Fruit fly (Drosophila melanogaster) whole organism, embryonic: ENCODE results near the gene CG13654.

Source experiments
- Antp ChIP-seq: fragments of 200-800 bp; sonication (Bioruptor generic); optimal IDR thresholded peaks from 3 replicates; lab custom pipeline; 2016; ENCODE audit warnings: missing biosample characterization, missing genetic modification characterization
- CG10267 ChIP-seq: fragments of 200-800 bp; sonication (Bioruptor generic); optimal IDR thresholded peaks from 2 replicates; lab custom pipeline; 2018; ENCODE audit warnings: missing biosample characterization, mild to moderate bottlenecking, missing genetic modification characterization, moderate library complexity
- CG10543 ChIP-seq: fragments of 200-800 bp; sonication (Bioruptor generic); optimal IDR thresholded peaks from 3 replicates; lab custom pipeline; 2017; ENCODE audit warnings: missing biosample characterization, mild to moderate bottlenecking, missing genetic modification characterization, moderate library complexity
- CG11085 ChIP-seq: fragments of 200-800 bp; sonication (Bioruptor generic); IDR thresholded peaks from 2 replicates; pipeline ENCODE4 v1.3.6; 2022; ENCODE audit warnings: missing biosample characterization, missing genetic modification characterization
- CG11723 ChIP-seq: fragments of 200-800 bp; sonication (Bioruptor generic); optimal IDR thresholded peaks from 2 replicates; lab custom pipeline; 2017; ENCODE audit warnings: missing biosample characterization, mild to moderate bottlenecking, missing genetic modification characterization
- CG12659 ChIP-seq: fragments of 200-800 bp; sonication (Bioruptor generic); optimal IDR thresholded peaks from 3 replicates; lab custom pipeline; 2017; ENCODE audit warnings: mild to moderate bottlenecking, missing biosample characterization, missing genetic modification reagents, missing genetic modification characterization
- CG12744 ChIP-seq: fragments of 200-800 bp; sonication (Bioruptor generic); optimal IDR thresholded peaks from 2 replicates; lab custom pipeline; 2016; ENCODE audit warnings: missing biosample characterization, missing genetic modification characterization
- CG13894 ChIP-seq: fragments of 200-800 bp; sonication (Bioruptor generic); optimal IDR thresholded peaks from 3 replicates; lab custom pipeline; 2018; ENCODE audit warnings: missing biosample characterization, mild to moderate bottlenecking, missing genetic modification characterization, moderate library complexity
- CG14441 ChIP-seq: fragments of 200-800 bp; sonication (Bioruptor generic); IDR thresholded peaks from 2 replicates; pipeline ENCODE4 v1.3.6; 2022; ENCODE audit warnings: missing biosample characterization, missing genetic modification characterization
- CG14965 ChIP-seq: fragments of 200-800 bp; sonication (Bioruptor generic); optimal IDR thresholded peaks from 2 replicates; lab custom pipeline; 2016; ENCODE audit warnings: missing biosample characterization, missing genetic modification characterization, borderline replicate concordance
- CG15011 ChIP-seq: fragments of 200-800 bp; sonication (Bioruptor generic); optimal IDR thresholded peaks from 3 replicates; lab custom pipeline; 2018; ENCODE audit warnings: missing biosample characterization, mild to moderate bottlenecking, missing genetic modification characterization
- CG1529 ChIP-seq: fragments of 200-800 bp; sonication (Bioruptor generic); optimal IDR thresholded peaks from 3 replicates; lab custom pipeline; 2018; ENCODE audit warnings: missing biosample characterization, missing genetic modification characterization
- CG17829 ChIP-seq: fragments of 200-800 bp; optimal IDR thresholded peaks from 2 replicates; lab custom pipeline; 2019; ENCODE audit warnings: missing biosample characterization, mild to moderate bottlenecking, missing genetic modification characterization, moderate library complexity
- CG18262 ChIP-seq: fragments of 200-800 bp; optimal IDR thresholded peaks from 3 replicates; lab custom pipeline; 2019; ENCODE audit warnings: missing biosample characterization, mild to moderate bottlenecking, missing genetic modification characterization, moderate library complexity
- CG18619 ChIP-seq: fragments of 200-800 bp; sonication (Bioruptor generic); optimal IDR thresholded peaks from 3 replicates; lab custom pipeline; 2017; ENCODE audit warnings: missing biosample characterization, mild to moderate bottlenecking, missing genetic modification characterization
- CG2889 ChIP-seq: fragments of 200-800 bp; sonication (Bioruptor generic); IDR thresholded peaks from 3 replicates; pipeline ENCODE4 v1.3.6; 2022; ENCODE audit warnings: missing biosample characterization, missing genetic modification characterization
- CG3281 ChIP-seq: fragments of 200-800 bp; sonication (Bioruptor generic); optimal IDR thresholded peaks from 3 replicates; lab custom pipeline; 2017; ENCODE audit warnings: missing biosample characterization, mild to moderate bottlenecking, missing genetic modification characterization
- CG3838 ChIP-seq: fragments of 200-800 bp; sonication (Bioruptor generic); optimal IDR thresholded peaks from 3 replicates; lab custom pipeline; 2016; ENCODE audit warnings: missing biosample characterization, missing genetic modification characterization
- CG3847 ChIP-seq: fragments of 200-800 bp; sonication (Bioruptor generic); IDR thresholded peaks from 2 replicates; pipeline ENCODE4 v1.3.6; 2022; ENCODE audit warnings: missing biosample characterization, missing genetic modification characterization
- CG6654 ChIP-seq: fragments of 200-800 bp; sonication (Bioruptor generic); optimal IDR thresholded peaks from 2 replicates; lab custom pipeline; 2017; ENCODE audit warnings: missing biosample characterization, mild to moderate bottlenecking, missing genetic modification characterization
- CG7271 ChIP-seq: fragments of 200-800 bp; sonication (Bioruptor generic); optimal IDR thresholded peaks from 2 replicates; lab custom pipeline; 2018; ENCODE audit warnings: missing biosample characterization, mild to moderate bottlenecking, missing genetic modification characterization, moderate library complexity
- Chrac-16 ChIP-seq: fragments of 200-800 bp; sonication (Bioruptor generic); optimal IDR thresholded peaks from 3 replicates; lab custom pipeline; 2016; ENCODE audit warnings: missing biosample characterization, missing genetic modification characterization
- Dfd ChIP-seq, 2 experiments: fragments of >200 bp; optimal IDR thresholded peaks; 2 replicates each; lab custom pipeline; 2017; ENCODE audit warnings: missing biosample characterization in 2 of 2, missing genetic modification characterization in 2 of 2
- E2f2 ChIP-seq: fragments of 200-800 bp; sonication (Bioruptor generic); IDR thresholded peaks from 2 replicates; pipeline ENCODE4 v1.3.6; 2022; ENCODE audit warnings: missing biosample characterization, missing genetic modification characterization
- Eip74EF ChIP-seq, 2 experiments: fragments of 200-800 bp in 1 of 2; fragments of >200 bp in 1 of 2; sonication (Bioruptor generic) in 1 of 2; optimal IDR thresholded peaks; 2 replicates each; lab custom pipeline; 2017 to 2019; ENCODE audit warnings: missing biosample characterization in 2 of 2, missing genetic modification characterization in 2 of 2, mild to moderate bottlenecking in 1 of 2, moderate library complexity in 1 of 2
- Gsc ChIP-seq: fragments of 200-800 bp; sonication (Bioruptor generic); IDR thresholded peaks from 2 replicates; pipeline ENCODE4 v1.3.6; 2022; ENCODE audit warnings: missing biosample characterization, missing genetic modification characterization
- HmgZ ChIP-seq: fragments of 200-800 bp; sonication (Bioruptor generic); optimal IDR thresholded peaks from 2 replicates; lab custom pipeline; 2018; ENCODE audit warnings: missing biosample characterization, mild to moderate bottlenecking, missing genetic modification characterization
- Myb ChIP-seq: fragments of 200-800 bp; sonication (Bioruptor generic); optimal IDR thresholded peaks from 2 replicates; lab custom pipeline; 2016; ENCODE audit warnings: missing biosample characterization, missing genetic modification characterization
- NC2α ChIP-seq: fragments of 200-800 bp; sonication (Bioruptor generic); optimal IDR thresholded peaks from 2 replicates; lab custom pipeline; 2016; ENCODE audit warnings: missing biosample characterization, missing genetic modification characterization
- Nf-YB ChIP-seq: fragments of 200-800 bp; sonication (Bioruptor generic); optimal IDR thresholded peaks from 3 replicates; lab custom pipeline; 2019; ENCODE audit warnings: missing biosample characterization, mild to moderate bottlenecking, missing genetic modification characterization, moderate library complexity
- Ravus ChIP-seq: fragments of 200-800 bp; sonication (Bioruptor generic); IDR thresholded peaks from 2 replicates; pipeline ENCODE4 v1.3.6; 2022; ENCODE audit warnings: missing biosample characterization, missing genetic modification characterization
- Ssrp ChIP-seq: fragments of 200-800 bp; sonication (Bioruptor generic); optimal IDR thresholded peaks from 2 replicates; lab custom pipeline; 2018; ENCODE audit warnings: missing biosample characterization, mild to moderate bottlenecking, missing genetic modification characterization, moderate library complexity
- ac ChIP-seq: fragments of 200-800 bp; sonication (Bioruptor generic); optimal IDR thresholded peaks from 3 replicates; lab custom pipeline; 2017; ENCODE audit warnings: missing biosample characterization, mild to moderate bottlenecking, missing genetic modification characterization
- chinmo ChIP-seq: fragments of 200-800 bp; sonication (Bioruptor generic); IDR thresholded peaks from 4 replicates; pipeline ENCODE4 v1.3.6; 2022; ENCODE audit warnings: missing biosample characterization, missing genetic modification characterization; ENCODE audit not compliant: partially characterized antibody
- da ChIP-seq: fragments of 200-800 bp; sonication (Bioruptor generic); optimal IDR thresholded peaks from 2 replicates; lab custom pipeline; 2016; ENCODE audit warnings: missing biosample characterization, missing genetic modification characterization
- eve ChIP-seq, 2 experiments: fragments of >200 bp; optimal IDR thresholded peaks; 2 replicates each; lab custom pipeline; 2017; ENCODE audit warnings: missing biosample characterization in 2 of 2, missing genetic modification characterization in 2 of 2
- fd102C ChIP-seq: fragments of 200-800 bp; sonication (Bioruptor generic); optimal IDR thresholded peaks from 2 replicates; lab custom pipeline; 2018; ENCODE audit warnings: missing biosample characterization, mild to moderate bottlenecking, missing genetic modification characterization, moderate library complexity
- gfzf ChIP-seq: fragments of 200-800 bp; sonication (Bioruptor generic); optimal IDR thresholded peaks from 2 replicates; lab custom pipeline; 2016; ENCODE audit warnings: missing biosample characterization, mild to moderate bottlenecking, missing genetic modification characterization, moderate library complexity
- gsb-n ChIP-seq: fragments of 200-800 bp; sonication (Bioruptor generic); optimal IDR thresholded peaks from 3 replicates; lab custom pipeline; 2018; ENCODE audit warnings: missing biosample characterization, mild to moderate bottlenecking, missing genetic modification characterization
- kah ChIP-seq: fragments of 200-800 bp; sonication (Bioruptor generic); optimal IDR thresholded peaks from 2 replicates; lab custom pipeline; 2018; ENCODE audit warnings: missing biosample characterization, mild to moderate bottlenecking, missing genetic modification characterization
- pb ChIP-seq: fragments of 200-800 bp; sonication (Bioruptor generic); optimal IDR thresholded peaks from 3 replicates; lab custom pipeline; 2016; ENCODE audit warnings: missing biosample characterization, missing genetic modification characterization
- peb ChIP-seq: fragments of 200-800 bp; sonication (Bioruptor generic); IDR thresholded peaks from 2 replicates; pipeline ENCODE4 v1.3.6; 2022; ENCODE audit warnings: missing biosample characterization, missing genetic modification characterization
- psq ChIP-seq: fragments of 200-800 bp; sonication (Bioruptor generic); optimal IDR thresholded peaks from 2 replicates; lab custom pipeline; 2017; ENCODE audit warnings: missing biosample characterization, missing genetic modification characterization
- schlank ChIP-seq: fragments of 200-800 bp; sonication (Bioruptor generic); optimal IDR thresholded peaks from 2 replicates; lab custom pipeline; 2018; ENCODE audit warnings: missing biosample characterization, mild to moderate bottlenecking, missing genetic modification characterization
- seq ChIP-seq: fragments of 200-800 bp; sonication (Bioruptor generic); IDR thresholded peaks from 2 replicates; pipeline ENCODE4 v1.3.6; 2022; ENCODE audit warnings: missing biosample characterization, missing genetic modification characterization
- sim ChIP-seq: fragments of 200-800 bp; sonication (Bioruptor generic); IDR thresholded peaks from 2 replicates; pipeline ENCODE4 v1.3.6; 2022; ENCODE audit warnings: missing biosample characterization, missing genetic modification characterization
- slbo ChIP-seq: fragments of 200-800 bp; sonication (Bioruptor generic); IDR thresholded peaks from 2 replicates; pipeline ENCODE4 v1.3.6; 2022; ENCODE audit warnings: missing biosample characterization, missing genetic modification characterization
- stwl ChIP-seq: fragments of 200-800 bp; sonication (Bioruptor generic); optimal IDR thresholded peaks from 3 replicates; lab custom pipeline; 2018; ENCODE audit warnings: missing biosample characterization, mild to moderate bottlenecking, missing genetic modification characterization, moderate library complexity
- tgo ChIP-seq: fragments of 200-800 bp; sonication (Bioruptor generic); IDR thresholded peaks from 3 replicates; pipeline ENCODE4 v1.3.6; 2022; ENCODE audit warnings: missing biosample characterization, missing genetic modification characterization
- twi ChIP-seq: fragments of 200-800 bp; optimal IDR thresholded peaks from 2 replicates; lab custom pipeline; 2019; ENCODE audit warnings: missing biosample characterization, mild to moderate bottlenecking, missing genetic modification characterization, moderate library complexity
- yki ChIP-seq: fragments of >200 bp; optimal IDR thresholded peaks from 3 replicates; lab custom pipeline; 2018

The CG13654 gene

DNA sequence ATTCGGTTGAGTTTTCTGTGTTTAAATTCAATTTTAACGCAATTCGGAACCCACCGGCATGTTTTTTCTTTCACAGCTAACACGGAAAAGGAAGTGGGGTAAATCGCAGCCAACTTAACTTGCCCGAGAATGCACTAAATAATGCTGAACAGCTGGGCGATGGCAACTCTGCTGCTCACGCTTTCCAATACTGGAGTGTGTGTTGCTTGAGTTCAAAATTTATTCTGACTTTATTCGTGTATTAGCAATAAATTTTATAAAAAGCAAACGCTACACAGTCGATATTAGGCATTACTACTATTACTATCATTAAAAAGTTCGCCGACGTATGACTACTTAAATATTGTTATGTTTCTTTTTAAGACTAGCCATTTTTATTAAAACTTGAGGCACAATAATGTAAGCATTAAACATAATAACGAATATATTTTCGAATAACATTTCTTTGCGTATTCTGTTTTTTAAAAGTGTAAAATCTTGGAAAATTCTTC, 47.8 kb downstream of the CG13654 start, which contains the start of the genes RpS27 and Nup37 (continued):
- no peak for TF ChIP-seq Dfd (GFP tag; optimal IDR thresholded peaks at IDR 0.05; lab: Kevin White, UChicago)
- peak; percentile 93 for TF ChIP-seq twi (tag; lab: Kevin White, UChicago)
- peak; percentile 95 for TF ChIP-seq fd102C (GFP tag; lab: Kevin White, UChicago)
- TF ChIP-seq HmgZ (tag; lab: Kevin White, UChicago): peak; percentile 99
- TF ChIP-seq gfzf (GFP tag; lab: Kevin White, UChicago): peak; percentile 96
- TF ChIP-seq CG1529: peak; percentile 96
- TF ChIP-seq CG3281: peak; percentile 99
- peak; percentile 98 for TF ChIP-seq Antp (GFP tag; lab: Kevin White, UChicago)
- TF ChIP-seq Gsc: peak; percentile 83; the same call in 1 of the 2 replicates
- no peak for TF ChIP-seq chinmo
- peak; percentile 94 for TF ChIP-seq kah
- peak; percentile 99 for TF ChIP-seq pb
- TF ChIP-seq CG2889 (GFP tag; lab: Robert Waterston, UW): peak; percentile 94
- peak; percentile 95 for TF ChIP-seq stwl
- TF ChIP-seq yki (lab: Kevin White, UChicago): no peak
- TF ChIP-seq NC2α (GFP tag; lab: Kevin White, UChicago): peak; percentile 98
- TF ChIP-seq da (GFP tag; lab: Kevin White, UChicago): peak; percentile 99
- peak; percentile 94 for TF ChIP-seq Myb (GFP tag; lab: Kevin White, UChicago)
- peak; percentile 89 for TF ChIP-seq seq
- TF ChIP-seq E2f2 (GFP tag; lab: Robert Waterston, UW): peak; percentile 85
- peak; percentile 99 for TF ChIP-seq CG15011 (GFP tag; lab: Kevin White, UChicago)
- TF ChIP-seq CG17829 (tag; lab: Kevin White, UChicago): peak; percentile 94
- peak; percentile 84 for TF ChIP-seq Nf-YB (GFP tag; lab: Kevin White, UChicago)
- peak; percentile 99 for TF ChIP-seq CG18619 (GFP tag; lab: Kevin White, UChicago)
- peak; percentile 72 for TF ChIP-seq Ravus (GFP tag; lab: Robert Waterston, UW)
- peak; percentile 94 for TF ChIP-seq CG6654 (GFP tag; lab: Kevin White, UChicago)
- peak; percentile 99 for TF ChIP-seq CG10267 (tag; lab: Kevin White, UChicago)
- peak; percentile 99 for TF ChIP-seq CG12659 (GFP tag; lab: Kevin White, UChicago)
- TF ChIP-seq CG7271 (tag; lab: Kevin White, UChicago): peak; percentile 99
- peak; percentile 89 for TF ChIP-seq sim
- TF ChIP-seq CG3847 (GFP tag; lab: Robert Waterston, UW): peak; percentile 98
- peak; percentile 92 for TF ChIP-seq Ssrp (tag; lab: Kevin White, UChicago)
- TF ChIP-seq CG12744 (GFP tag; lab: Kevin White, UChicago): peak; percentile 96
- TF ChIP-seq CG14965 (GFP tag; lab: Kevin White, UChicago): peak; percentile 91
- peak; percentile 98 for TF ChIP-seq slbo
- peak; percentile 95 for TF ChIP-seq CG14441 (GFP tag; lab: Robert Waterston, UW)
- TF ChIP-seq CG3838: peak; percentile 98
- peak; percentile 91 for TF ChIP-seq Chrac-16
- TF ChIP-seq tgo (GFP tag; lab: Robert Waterston, UW): peak; percentile 95
- TF ChIP-seq psq: peak; percentile 94
- peak in 1 of 2 experiments; percentile 93 for TF ChIP-seq Eip74EF (GFP tag; optimal IDR thresholded peaks at IDR 0.05; lab: Kevin White, UChicago)
- TF ChIP-seq CG18262: peak; percentile 91
- TF ChIP-seq schlank: peak; percentile 99
- peak; percentile 96 for TF ChIP-seq CG13894 (tag; lab: Kevin White, UChicago)
- TF ChIP-seq CG11723 (GFP tag; lab: Kevin White, UChicago): peak; percentile 99
- no peak for TF ChIP-seq eve (GFP tag; optimal IDR thresholded peaks at IDR 0.05; lab: Kevin White, UChicago)
- TF ChIP-seq CG10543: peak; percentile 100
- peak; percentile 99 for TF ChIP-seq CG11085 (GFP tag; lab: Robert Waterston, UW)
- peak; percentile 99 for TF ChIP-seq ac (GFP tag; lab: Kevin White, UChicago)
- peak; percentile 95 for TF ChIP-seq gsb-n (tag; lab: Kevin White, UChicago)
- peak; percentile 89 for TF ChIP-seq peb (GFP tag; lab: Robert Waterston, UW)
